Worm (Caenorhabditis elegans): ENCODE data around the gene str-63.
A peak's percentile ranks its signal among the peaks of the same experiment; 100 is the strongest.

Gene str-63

DNA sequence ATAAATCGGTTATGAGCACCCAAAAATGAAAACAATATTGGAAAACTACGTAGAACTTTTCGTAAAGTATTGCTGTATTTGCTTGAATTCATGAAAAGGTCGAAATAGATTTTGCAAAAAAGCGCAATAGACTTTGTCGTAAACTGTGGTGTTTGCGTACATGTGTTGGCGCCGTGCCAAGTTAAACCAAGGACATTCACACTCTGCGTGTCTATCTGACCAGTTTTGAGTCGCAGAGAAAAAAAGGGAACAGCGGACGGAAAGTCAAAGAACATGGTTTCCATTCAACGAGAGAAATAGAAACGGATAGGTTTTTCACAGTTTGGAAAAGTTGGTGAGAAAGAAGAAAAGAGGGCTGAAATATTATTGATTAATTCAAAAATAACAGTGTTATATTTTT, 39.6 kb downstream of the str-63 start (continued):
- TF ChIP-seq dsc-1 (tag; optimal IDR thresholded peaks at IDR 0.05) (peak; percentile 17), ama-1 (optimal IDR thresholded peaks at IDR 0.05) (no peak), unc-86 (tag; optimal IDR thresholded peaks at IDR 0.05) (peak; percentile 16), lin-14 (GFP tag; optimal IDR thresholded peaks at IDR 0.05) (peak; percentile 99), lir-3 (tag; optimal IDR thresholded peaks at IDR 0.05; ENCODE audit: poor library complexity) (peak; percentile 19), zag-1 (tag; optimal IDR thresholded peaks at IDR 0.05) (no peak), nhr-84 (tag; optimal IDR thresholded peaks at IDR 0.05) (no peak), nhr-20 (tag; optimal IDR thresholded peaks at IDR 0.05) (peak; percentile 95), pqm-1 (tag; optimal IDR thresholded peaks at IDR 0.05) (no peak), swsn-7 (tag; optimal IDR thresholded peaks at IDR 0.05) (peak; percentile 68), nhr-237 (tag; optimal IDR thresholded peaks at IDR 0.05) (peak; percentile 67), sptf-1 (tag; optimal IDR thresholded peaks at IDR 0.05) (no peak), tbx-2 (tag; optimal IDR thresholded peaks at IDR 0.05) (peak; percentile 82), egl-13 (tag; optimal IDR thresholded peaks at IDR 0.05) (no peak), sup-37 (GFP tag; optimal IDR thresholded peaks at IDR 0.05) (no peak), fkh-8 (tag; optimal IDR thresholded peaks at IDR 0.05) (peak; percentile 23), lin-35 (GFP tag; optimal IDR thresholded peaks at IDR 0.05) (peak; percentile 70 to 87), nhr-90 (tag; optimal IDR thresholded peaks at IDR 0.05; ENCODE audit: poor library complexity) (peak; percentile 81), fkh-10 (GFP tag; optimal IDR thresholded peaks at IDR 0.05) (no peak), dpl-1 (GFP tag; optimal IDR thresholded peaks at IDR 0.05) (peak; percentile 60 to 81 (median 76)), ces-1 (GFP tag; optimal IDR thresholded peaks at IDR 0.05) (no peak), elt-2 (tag; optimal IDR thresholded peaks at IDR 0.05) (no peak), ceh-88 (GFP tag; IDR thresholded peaks at IDR 0.05) (no peak), alr-1 (tag; optimal IDR thresholded peaks at IDR 0.05; ENCODE audit: borderline replicate concordance) (no peak), pax-3 (tag; optimal IDR thresholded peaks at IDR 0.05) (no peak), ceh-8 (GFP tag; optimal IDR thresholded peaks at IDR 0.05) (no peak), hlh-4 (tag; optimal IDR thresholded peaks at IDR 0.05) (no peak), ztf-4 (tag; optimal IDR thresholded peaks at IDR 0.05) (peak; percentile 30), nhr-85 (tag) (peak; percentile 99), Y116A8C.19 (tag; optimal IDR thresholded peaks at IDR 0.05; ENCODE audit: borderline replicate concordance) (no peak), C34B4.2 (tag; optimal IDR thresholded peaks at IDR 0.05) (no peak), lin-13 (GFP tag; optimal IDR thresholded peaks at IDR 0.05) (peak; percentile 73), ztf-11 (tag; optimal IDR thresholded peaks at IDR 0.05) (no peak), tlp-1 (tag; optimal IDR thresholded peaks at IDR 0.05) (no peak), nhr-19 (GFP tag; conservative IDR thresholded peaks at IDR 0.05) (peak; percentile 87), unc-130 (tag; optimal IDR thresholded peaks at IDR 0.05) (peak; percentile 79), efl-3 (GFP tag; optimal IDR thresholded peaks at IDR 0.05) (no peak), nhr-71 (tag; optimal IDR thresholded peaks at IDR 0.05) (peak; percentile 91), hlh-17 (GFP tag; optimal IDR thresholded peaks at IDR 0.05; ENCODE audit: borderline replicate concordance) (no peak), C04F5.9 (tag; optimal IDR thresholded peaks at IDR 0.05) (no peak), lsy-2 (tag; optimal IDR thresholded peaks at IDR 0.05) (peak; percentile 68 to 88), ceh-90 (tag; optimal IDR thresholded peaks at IDR 0.05) (no peak), mep-1 (tag; optimal IDR thresholded peaks at IDR 0.05) (peak; percentile 91), blmp-1 (tag; optimal IDR thresholded peaks at IDR 0.05) (peak; percentile 90), hpl-2 (GFP tag; optimal IDR thresholded peaks at IDR 0.05) (peak; percentile 64), nhr-11 (tag; optimal IDR thresholded peaks at IDR 0.05) (no peak), fos-1 (tag; optimal IDR thresholded peaks at IDR 0.05) (peak; percentile 43), F16B12.6 (tag; optimal IDR thresholded peaks at IDR 0.05) (peak; percentile 85), ceh-82 (tag; optimal IDR thresholded peaks at IDR 0.05) (peak; percentile 27 to 63 (median 28)), snpc-4 (tag; optimal IDR thresholded peaks at IDR 0.05) (peak; percentile 43), C16A3.4 (tag; optimal IDR thresholded peaks at IDR 0.05) (peak; percentile 78), jun-1 (tag; optimal IDR thresholded peaks at IDR 0.05) (peak; percentile 66), lin-15B (tag; optimal IDR thresholded peaks at IDR 0.05) (no peak), nhr-47 (tag; optimal IDR thresholded peaks at IDR 0.05) (peak; percentile 79)
